Worm (Caenorhabditis elegans): ENCODE results near the gene agxt-1.

DNA sequence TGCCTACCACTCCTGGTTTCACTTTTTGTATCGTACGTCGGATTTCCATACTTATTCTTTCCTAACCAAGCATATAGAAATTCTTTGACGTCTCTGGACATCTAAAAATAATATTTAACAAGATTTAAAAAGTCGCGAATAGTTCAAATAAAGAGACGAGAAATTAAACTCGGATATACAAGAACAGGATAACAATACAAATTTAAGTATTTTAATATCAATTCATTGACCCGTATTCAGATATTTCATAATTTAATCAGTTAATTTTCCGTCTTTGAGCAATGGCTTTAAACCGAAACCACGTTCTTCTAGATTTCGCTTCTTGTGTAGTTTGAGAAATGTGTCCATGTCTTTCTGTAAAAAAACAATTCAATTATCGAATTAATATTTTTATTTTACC, 38.2 kb downstream of the agxt-1 start, which contains the start of gene rha-1:
- TF ChIP-seq pag-3 (tag; optimal IDR thresholded peaks at IDR 0.05; ENCODE audit: borderline replicate concordance) = no peak
- TF ChIP-seq ceh-22 (tag; optimal IDR thresholded peaks at IDR 0.05) = no peak
- no peak for TF ChIP-seq nfya-1 (tag; optimal IDR thresholded peaks at IDR 0.05)
- TF ChIP-seq ama-1 (optimal IDR thresholded peaks at IDR 0.05) = no peak
- TF ChIP-seq fkh-10 (GFP tag; optimal IDR thresholded peaks at IDR 0.05) = no peak
- no peak for TF ChIP-seq T23F11.4 (GFP tag; optimal IDR thresholded peaks at IDR 0.05)
- TF ChIP-seq nhr-232 (tag; optimal IDR thresholded peaks at IDR 0.05) = no peak
